Worm (Caenorhabditis elegans): ENCODE data around the gene C14C11.2.

The C14C11.2 gene

ce11 chrV:5697581-5697980, 36.6 kb downstream of the C14C11.2 start:
- TF ChIP-seq klf-2 (GFP tag; conservative IDR thresholded peaks at IDR 0.05), result no peak
- TF ChIP-seq ztf-29 (GFP tag; IDR thresholded peaks at IDR 0.05), result no peak
- no peak for TF ChIP-seq T22C8.4 (GFP tag; IDR thresholded peaks at IDR 0.05)
- TF ChIP-seq ztf-23 (GFP tag; IDR thresholded peaks at IDR 0.05), result no peak
- TF ChIP-seq tab-1 (GFP tag; IDR thresholded peaks at IDR 0.05), result no peak
- TF ChIP-seq flt-1 (GFP tag; IDR thresholded peaks at IDR 0.05), result no peak
- TF ChIP-seq med-1 (GFP tag; optimal IDR thresholded peaks at IDR 0.05; ENCODE audit: insufficient read depth), result no peak
- no peak for TF ChIP-seq ref-1 (GFP tag; conservative IDR thresholded peaks at IDR 0.05)
- no peak for TF ChIP-seq cog-1 (tag; optimal IDR thresholded peaks at IDR 0.05)

ce11 chrV:5699835-5700441, 39.0 kb downstream of the C14C11.2 start, which contains the start of gene clec-1:
clec-1 (plus strand) TSS chrV:5700154.
- TF ChIP-seq T22C8.4 (GFP tag; IDR thresholded peaks at IDR 0.05) (no peak), klf-2 (GFP tag; conservative IDR thresholded peaks at IDR 0.05) (no peak), flt-1 (GFP tag; IDR thresholded peaks at IDR 0.05) (no peak), cog-1 (tag; optimal IDR thresholded peaks at IDR 0.05) (no peak), med-1 (GFP tag; optimal IDR thresholded peaks at IDR 0.05; ENCODE audit: insufficient read depth) (no peak), tab-1 (GFP tag; IDR thresholded peaks at IDR 0.05) (no peak), ztf-23 (GFP tag; IDR thresholded peaks at IDR 0.05) (no peak)

- TF ChIP-seq ref-1 (GFP tag; conservative IDR thresholded peaks at IDR 0.05), result no peak
- TF ChIP-seq flt-1 (GFP tag; IDR thresholded peaks at IDR 0.05), result no peak
- TF ChIP-seq med-1 (GFP tag; optimal IDR thresholded peaks at IDR 0.05; ENCODE audit: insufficient read depth), result no peak
- TF ChIP-seq ztf-29 (GFP tag; IDR thresholded peaks at IDR 0.05), result no peak
- TF ChIP-seq cog-1 (tag; optimal IDR thresholded peaks at IDR 0.05), result no peak
- no peak for TF ChIP-seq ztf-23 (GFP tag; IDR thresholded peaks at IDR 0.05)
- TF ChIP-seq tab-1 (GFP tag; IDR thresholded peaks at IDR 0.05), result no peak
- TF ChIP-seq T22C8.4 (GFP tag; IDR thresholded peaks at IDR 0.05), result no peak
- TF ChIP-seq klf-2 (GFP tag; conservative IDR thresholded peaks at IDR 0.05), result no peak
These were observed 40.1 kb downstream of the C14C11.2 start for ce11 chrV:5701106-5701505.

- TF ChIP-seq T22C8.4 (GFP tag; IDR thresholded peaks at IDR 0.05) (no peak), cog-1 (tag; optimal IDR thresholded peaks at IDR 0.05) (no peak), ztf-29 (GFP tag; IDR thresholded peaks at IDR 0.05) (no peak), ref-1 (GFP tag; conservative IDR thresholded peaks at IDR 0.05) (no peak), ztf-23 (GFP tag; IDR thresholded peaks at IDR 0.05) (no peak), tab-1 (GFP tag; IDR thresholded peaks at IDR 0.05) (no peak), klf-2 (GFP tag; conservative IDR thresholded peaks at IDR 0.05) (no peak), flt-1 (GFP tag; IDR thresholded peaks at IDR 0.05) (no peak), med-1 (GFP tag; optimal IDR thresholded peaks at IDR 0.05; ENCODE audit: insufficient read depth) (no peak)
These were observed 43.5 kb downstream of the C14C11.2 start for ce11 chrV:5704467-5704866.

ce11 chrV:5705510-5705909, 44.6 kb downstream of the C14C11.2 start, which contains the start of gene peli-1:
peli-1 (plus strand) TSS chrV:5705810.
- TF ChIP-seq klf-2 (GFP tag; conservative IDR thresholded peaks at IDR 0.05) (no peak), ztf-29 (GFP tag; IDR thresholded peaks at IDR 0.05) (no peak), ref-1 (GFP tag; conservative IDR thresholded peaks at IDR 0.05) (no peak)

- no peak for TF ChIP-seq klf-2 (GFP tag; conservative IDR thresholded peaks at IDR 0.05)
- no peak for TF ChIP-seq ztf-29 (GFP tag; IDR thresholded peaks at IDR 0.05)
- no peak for TF ChIP-seq ztf-23 (GFP tag; IDR thresholded peaks at IDR 0.05)
- no peak for TF ChIP-seq cog-1 (tag; optimal IDR thresholded peaks at IDR 0.05)
- no peak for TF ChIP-seq ref-1 (GFP tag; conservative IDR thresholded peaks at IDR 0.05)
- TF ChIP-seq T22C8.4 (GFP tag; IDR thresholded peaks at IDR 0.05), result no peak
- TF ChIP-seq med-1 (GFP tag; optimal IDR thresholded peaks at IDR 0.05; ENCODE audit: insufficient read depth), result no peak
- TF ChIP-seq tab-1 (GFP tag; IDR thresholded peaks at IDR 0.05), result no peak
- TF ChIP-seq flt-1 (GFP tag; IDR thresholded peaks at IDR 0.05), result no peak
These were observed 47.4 kb downstream of the C14C11.2 start for ce11 chrV:5708331-5708730.

- TF ChIP-seq ref-1 (GFP tag; conservative IDR thresholded peaks at IDR 0.05) (no peak), tab-1 (GFP tag; IDR thresholded peaks at IDR 0.05) (no peak), T22C8.4 (GFP tag; IDR thresholded peaks at IDR 0.05) (no peak), flt-1 (GFP tag; IDR thresholded peaks at IDR 0.05) (no peak), klf-2 (GFP tag; conservative IDR thresholded peaks at IDR 0.05) (no peak), cog-1 (tag; optimal IDR thresholded peaks at IDR 0.05) (no peak)
These were observed 51.2 kb downstream of the C14C11.2 start for ce11 chrV:5712189-5712588.

ce11 chrV:5712652-5713051, 51.7 kb downstream of the C14C11.2 start, which contains the start of gene gcst-1:
gcst-1 (plus strand) TSS chrV:5712928.
- TF ChIP-seq cog-1 (tag; optimal IDR thresholded peaks at IDR 0.05), result no peak
- TF ChIP-seq med-1 (GFP tag; optimal IDR thresholded peaks at IDR 0.05; ENCODE audit: insufficient read depth), result no peak
- TF ChIP-seq T22C8.4 (GFP tag; IDR thresholded peaks at IDR 0.05), result no peak
- TF ChIP-seq ref-1 (GFP tag; conservative IDR thresholded peaks at IDR 0.05), result no peak
- TF ChIP-seq flt-1 (GFP tag; IDR thresholded peaks at IDR 0.05), result no peak
- TF ChIP-seq ztf-23 (GFP tag; IDR thresholded peaks at IDR 0.05), result no peak
- no peak for TF ChIP-seq tab-1 (GFP tag; IDR thresholded peaks at IDR 0.05)
- no peak for TF ChIP-seq ztf-29 (GFP tag; IDR thresholded peaks at IDR 0.05)
- TF ChIP-seq klf-2 (GFP tag; conservative IDR thresholded peaks at IDR 0.05), result no peak
